Fruit fly (Drosophila melanogaster) whole organism, embryonic: Measurements from ENCODE around the gene gish.

Source experiments
- BtbVII ChIP-seq: fragments of 200-800 bp; sonication (Bioruptor generic); optimal IDR thresholded peaks from 3 replicates; lab custom pipeline; 2017; ENCODE audit warnings: missing biosample characterization, mild to moderate bottlenecking, missing genetic modification characterization
- CG10543 ChIP-seq: fragments of 200-800 bp; sonication (Bioruptor generic); optimal IDR thresholded peaks from 3 replicates; lab custom pipeline; 2017; ENCODE audit warnings: missing biosample characterization, mild to moderate bottlenecking, missing genetic modification characterization, moderate library complexity
- CG13894 ChIP-seq: fragments of 200-800 bp; sonication (Bioruptor generic); optimal IDR thresholded peaks from 3 replicates; lab custom pipeline; 2018; ENCODE audit warnings: missing biosample characterization, mild to moderate bottlenecking, missing genetic modification characterization, moderate library complexity
- CG15514 ChIP-seq: fragments of 200-800 bp; sonication (Bioruptor generic); optimal IDR thresholded peaks from 3 replicates; lab custom pipeline; 2017; ENCODE audit warnings: missing biosample characterization, missing genetic modification characterization, mild to moderate bottlenecking, moderate library complexity, missing genetic modification reagents
- CG32532 ChIP-seq: fragments of 200-800 bp; sonication (Bioruptor generic); IDR thresholded peaks from 2 replicates; pipeline ENCODE4 v1.3.6; 2022; ENCODE audit warnings: missing biosample characterization, missing genetic modification characterization
- CG3281 ChIP-seq: fragments of 200-800 bp; sonication (Bioruptor generic); optimal IDR thresholded peaks from 3 replicates; lab custom pipeline; 2017; ENCODE audit warnings: missing biosample characterization, mild to moderate bottlenecking, missing genetic modification characterization
- CG34376 ChIP-seq: fragments of 200-800 bp; sonication (Bioruptor generic); optimal IDR thresholded peaks from 2 replicates; lab custom pipeline; 2018; ENCODE audit warnings: missing biosample characterization, mild to moderate bottlenecking, missing genetic modification characterization
- H2.0 ChIP-seq: fragments of 200-800 bp; sonication (Bioruptor generic); IDR thresholded peaks from 2 replicates; pipeline ENCODE4 v1.3.6; 2022; ENCODE audit warnings: missing biosample characterization, missing genetic modification characterization
- Hr78 ChIP-seq, 2 experiments: fragments of 200-800 bp in 1 of 2; fragments of >200 bp in 1 of 2; sonication (Bioruptor generic) in 1 of 2; optimal IDR thresholded peaks; 2 replicates each; lab custom pipeline; 2017 to 2019; ENCODE audit warnings: missing biosample characterization in 2 of 2, missing genetic modification characterization in 2 of 2, mild to moderate bottlenecking in 1 of 2, moderate library complexity in 1 of 2
- Lhr ChIP-seq: fragments of 200-800 bp; sonication (Bioruptor generic); optimal IDR thresholded peaks from 3 replicates; lab custom pipeline; 2017; ENCODE audit warnings: mild to moderate bottlenecking, missing biosample characterization, missing genetic modification reagents, missing genetic modification characterization
- MESR4 ChIP-seq: fragments of 200-800 bp; sonication (Bioruptor generic); optimal IDR thresholded peaks from 2 replicates; lab custom pipeline; 2018; ENCODE audit warnings: missing biosample characterization, mild to moderate bottlenecking, missing genetic modification characterization, moderate library complexity
- Med ChIP-seq: fragments of 200-800 bp; sonication (Bioruptor generic); peaks from one replicate; lab custom pipeline; 2016; ENCODE audit warnings: missing biosample characterization, missing genetic modification characterization, mild to moderate bottlenecking, inconsistent platforms, moderate library complexity
- Pdp1 ChIP-seq, 2 experiments: fragments of 200-800 bp; sonication (Bioruptor generic); optimal IDR thresholded peaks; 3 replicates each; lab custom pipeline; 2016; ENCODE audit warnings: missing biosample characterization in 2 of 2, missing genetic modification characterization in 2 of 2, mild to moderate bottlenecking in 1 of 2, moderate library complexity in 1 of 2
- abd-A ChIP-seq: fragments of 200-800 bp; sonication (Bioruptor generic); optimal IDR thresholded peaks from 3 replicates; lab custom pipeline; 2019; ENCODE audit warnings: missing biosample characterization, mild to moderate bottlenecking, missing genetic modification characterization, moderate library complexity
- ci ChIP-seq: fragments of 200-800 bp; sonication (Bioruptor generic); IDR thresholded peaks from 3 replicates; pipeline ENCODE4 v1.3.6; 2022; ENCODE audit warnings: missing biosample characterization, missing genetic modification characterization
- cwo ChIP-seq: fragments of 200-800 bp; sonication (Bioruptor generic); optimal IDR thresholded peaks from 3 replicates; lab custom pipeline; 2017; ENCODE audit warnings: missing biosample characterization, missing genetic modification characterization, mild to moderate bottlenecking, moderate library complexity, missing genetic modification reagents
- dmrt99B ChIP-seq: fragments of 200-800 bp; sonication (Bioruptor generic); optimal IDR thresholded peaks from 2 replicates; lab custom pipeline; 2018; ENCODE audit warnings: missing biosample characterization, mild to moderate bottlenecking, missing genetic modification characterization, moderate library complexity
- exex ChIP-seq: fragments of 200-800 bp; sonication (Bioruptor generic); optimal IDR thresholded peaks from 4 replicates; lab custom pipeline; 2018; ENCODE audit warnings: missing biosample characterization, mild to moderate bottlenecking, missing genetic modification characterization, moderate library complexity
- grau ChIP-seq: fragments of 200-800 bp; optimal IDR thresholded peaks from 3 replicates; lab custom pipeline; 2019; ENCODE audit warnings: missing biosample characterization, mild to moderate bottlenecking, missing genetic modification characterization, moderate library complexity
- grn ChIP-seq: fragments of 200-800 bp; sonication (Bioruptor generic); optimal IDR thresholded peaks from 3 replicates; lab custom pipeline; 2017; ENCODE audit warnings: missing biosample characterization, missing genetic modification characterization
- gro ChIP-seq: fragments of 200-800 bp; sonication (Bioruptor generic); optimal IDR thresholded peaks from 2 replicates; lab custom pipeline; 2016; ENCODE audit warnings: missing biosample characterization, missing genetic modification characterization
- lab ChIP-seq: fragments of 200-800 bp; sonication (Bioruptor generic); optimal IDR thresholded peaks from 3 replicates; lab custom pipeline; 2017; ENCODE audit warnings: missing biosample characterization, missing genetic modification characterization, mild to moderate bottlenecking, moderate library complexity, missing genetic modification reagents
- lov ChIP-seq, 2 experiments: fragments of 200-800 bp in 1 of 2; fragments of >200 bp in 1 of 2; sonication (Bioruptor generic) in 1 of 2; IDR thresholded peaks in 1 of 2; optimal IDR thresholded peaks in 1 of 2; 2 replicates in 1 of 2; 3 replicates in 1 of 2; pipeline versions ENCODE4 v1.3.6 to Lab custom; 2017 to 2022; ENCODE audit warnings: missing biosample characterization in 1 of 2, missing genetic modification characterization in 1 of 2
- mirr ChIP-seq: fragments of 200-800 bp; sonication (Bioruptor generic); optimal IDR thresholded peaks from 3 replicates; lab custom pipeline; 2018; ENCODE audit warnings: missing biosample characterization, mild to moderate bottlenecking, missing genetic modification characterization
- sd ChIP-seq: fragments of 200-800 bp; sonication (Bioruptor generic); optimal IDR thresholded peaks from 3 replicates; lab custom pipeline; 2018; ENCODE audit warnings: missing biosample characterization, mild to moderate bottlenecking, missing genetic modification characterization, moderate library complexity
- sens ChIP-seq: fragments of 200-800 bp; sonication (Bioruptor generic); peaks from one replicate; lab custom pipeline; 2016; ENCODE audit warnings: missing biosample characterization, missing genetic modification characterization
- sna ChIP-seq: fragments of 200-800 bp; sonication (Bioruptor generic); IDR thresholded peaks from 2 replicates; pipeline ENCODE4 v1.3.6; 2022; ENCODE audit warnings: missing biosample characterization, missing genetic modification characterization; ENCODE audit not compliant: partially characterized antibody
- sqz ChIP-seq: fragments of 200-800 bp; sonication (Bioruptor generic); optimal IDR thresholded peaks from 3 replicates; lab custom pipeline; 2018; ENCODE audit warnings: missing biosample characterization, mild to moderate bottlenecking, missing genetic modification characterization
- sr ChIP-seq: fragments of 200-800 bp; sonication (Bioruptor generic); IDR thresholded peaks from 3 replicates; pipeline ENCODE4 v1.3.6; 2022; ENCODE audit warnings: missing biosample characterization, missing genetic modification characterization
- ssp ChIP-seq: fragments of 200-800 bp; sonication (Bioruptor generic); IDR thresholded peaks from 2 replicates; pipeline ENCODE4 v1.3.6; 2022; ENCODE audit warnings: missing biosample characterization, missing genetic modification characterization
- sug ChIP-seq: fragments of 200-800 bp; optimal IDR thresholded peaks from 2 replicates; lab custom pipeline; 2019; ENCODE audit warnings: missing biosample characterization, mild to moderate bottlenecking, missing genetic modification characterization, moderate library complexity
- vvl ChIP-seq: fragments of 200-800 bp; sonication (Bioruptor generic); IDR thresholded peaks from 2 replicates; pipeline ENCODE4 v1.3.6; 2022; ENCODE audit warnings: missing biosample characterization, missing genetic modification characterization

The gish gene

DNA sequence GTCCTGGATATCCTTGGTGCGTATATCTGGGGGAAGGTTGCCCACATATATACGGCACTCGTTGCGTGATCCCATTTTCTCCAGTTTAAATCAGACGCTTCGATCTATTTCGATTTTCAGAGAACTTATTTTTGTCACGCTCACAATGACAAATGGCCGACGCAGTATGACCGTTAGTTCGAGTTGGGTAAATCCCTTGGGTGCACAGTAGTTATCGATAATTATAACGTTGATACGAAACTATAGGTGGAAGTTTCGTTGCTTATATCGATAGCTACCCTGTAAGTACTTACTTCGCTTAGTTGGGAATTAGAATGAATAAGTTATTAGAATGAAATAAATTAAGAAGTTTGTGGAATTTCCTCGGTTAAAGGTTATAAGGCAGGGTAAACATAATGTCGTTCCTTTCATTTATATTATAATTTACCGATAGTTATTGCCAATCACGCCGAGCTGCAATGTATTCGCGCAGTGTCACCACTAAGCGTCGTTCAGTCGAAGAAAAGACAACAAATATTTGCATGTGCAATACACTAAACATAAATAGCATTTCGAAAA lies 69.6 kb downstream of the gish start, which contains the start of the genes SF2 and pad (continued):
- peak; percentile 51 for TF ChIP-seq H2.0

- peak; percentile 86 for TF ChIP-seq sqz (GFP tag; lab: Kevin White, UChicago)
- no peak for TF ChIP-seq MESR4 (GFP tag; lab: Kevin White, UChicago)
- peak; percentile 66 for TF ChIP-seq mirr (GFP tag; lab: Kevin White, UChicago)
- peak; percentile 65 for TF ChIP-seq CG34376 (GFP tag; lab: Kevin White, UChicago)
- peak; percentile 85 for TF ChIP-seq sug (tag; lab: Kevin White, UChicago)
- TF ChIP-seq exex: peak; percentile 90
- peak; percentile 91 for TF ChIP-seq sd (tag; lab: Kevin White, UChicago)
- no peak for TF ChIP-seq sna (GFP tag; lab: Robert Waterston, UW)
- peak; percentile 10 for TF ChIP-seq BtbVII
- TF ChIP-seq cwo (GFP tag; lab: Kevin White, UChicago): peak; percentile 73
- TF ChIP-seq Hr78 (GFP tag; optimal IDR thresholded peaks at IDR 0.05; lab: Kevin White, UChicago): peak in 1 of 2 experiments; percentile 77
- peak; percentile 3 for TF ChIP-seq lab (GFP tag; lab: Kevin White, UChicago)
- TF ChIP-seq lov (optimal IDR thresholded peaks at IDR 0.05; lab: Kevin White, UChicago): no peak
- no peak for TF ChIP-seq lov (GFP tag; IDR thresholded peaks at IDR 0.05; lab: Robert Waterston, UW)
- TF ChIP-seq ci (GFP tag; lab: Robert Waterston, UW): 0 out of 3 replicates have a peak, but pooled peaks have one; percentile 29
- TF ChIP-seq grn: peak; percentile 93
- peak; percentile 18 for TF ChIP-seq CG3281 (GFP tag; lab: Kevin White, UChicago)
- no peak for TF ChIP-seq dmrt99B
Observed at dm6 chr3R:16347626-16348264, 75.5 kb downstream of the gish start.

- TF ChIP-seq CG15514 (GFP tag; lab: Kevin White, UChicago) (peak; percentile 8), CG32532 (0 out of 2 replicates have a peak, but pooled peaks have one; percentile 12), CG13894 (tag; lab: Kevin White, UChicago) (peak; percentile 89), CG34376 (GFP tag; lab: Kevin White, UChicago) (peak; percentile 55), sr (GFP tag; lab: Robert Waterston, UW) (no peak), gro (GFP tag; lab: Kevin White, UChicago) (peak; percentile 51), vvl (GFP tag; lab: Robert Waterston, UW) (peak; percentile 68; the same call in 1 of the 2 replicates), Pdp1 (GFP tag; optimal IDR thresholded peaks at IDR 0.05; lab: Kevin White, UChicago) (peak in 1 of 2 experiments; percentile 20), Med (GFP tag; lab: Kevin White, UChicago) (peak; percentile 73), ssp (GFP tag; lab: Robert Waterston, UW) (no peak), abd-A (tag; lab: Kevin White, UChicago) (peak; percentile 98), grau (tag; lab: Kevin White, UChicago) (peak; percentile 42), Lhr (GFP tag; lab: Kevin White, UChicago) (no peak), sens (GFP tag; lab: Kevin White, UChicago) (peak; percentile 61), CG10543 (GFP tag; lab: Kevin White, UChicago) (peak; percentile 48)
Observed at dm6 chr3R:16348289-16348688, 76.0 kb downstream of the gish start.
